Fruit fly (Drosophila melanogaster) whole organism, embryonic: ENCODE data around the gene CG4951.

Experiments
- Aef1 ChIP-seq: fragments of 200-800 bp; sonication (Bioruptor generic); IDR thresholded peaks from 3 replicates; pipeline ENCODE4 v1.3.6; 2022; ENCODE audit warnings: missing biosample characterization, missing genetic modification characterization
- B-H1 ChIP-seq: fragments of 200-800 bp; sonication (Bioruptor generic); IDR thresholded peaks from 3 replicates; pipeline ENCODE4 v1.3.6; 2022; ENCODE audit warnings: missing biosample characterization, missing genetic modification characterization
- BEAF-32 ChIP-seq: fragments of 200-800 bp; sonication (Bioruptor generic); optimal IDR thresholded peaks from 3 replicates; lab custom pipeline; 2017; ENCODE audit warnings: missing biosample characterization, missing genetic modification characterization, mild to moderate bottlenecking, moderate library complexity, missing genetic modification reagents
- CG11398 ChIP-seq: fragments of 200-800 bp; sonication (Bioruptor generic); optimal IDR thresholded peaks from 2 replicates; lab custom pipeline; 2016; ENCODE audit warnings: missing biosample characterization, missing genetic modification characterization
- CG12104 ChIP-seq: fragments of 200-800 bp; sonication (Bioruptor generic); optimal IDR thresholded peaks from 3 replicates; lab custom pipeline; 2016; ENCODE audit warnings: missing biosample characterization, missing genetic modification characterization
- CG13424 ChIP-seq: fragments of 200-800 bp; sonication (Bioruptor generic); optimal IDR thresholded peaks from 2 replicates; lab custom pipeline; 2019; ENCODE audit warnings: missing biosample characterization, mild to moderate bottlenecking, missing genetic modification characterization, moderate library complexity
- CG14050 ChIP-seq: fragments of 200-800 bp; sonication (Bioruptor generic); IDR thresholded peaks from 3 replicates; pipeline ENCODE4 v1.3.6; 2022; ENCODE audit warnings: missing biosample characterization, missing genetic modification characterization
- CG14860 ChIP-seq: fragments of 200-800 bp; sonication (Bioruptor generic); IDR thresholded peaks from 3 replicates; pipeline ENCODE4 v1.3.6; 2022; ENCODE audit warnings: missing biosample characterization, missing genetic modification characterization; ENCODE audit not compliant: partially characterized antibody
- CG17568 ChIP-seq: fragments of 200-800 bp; sonication (Bioruptor generic); optimal IDR thresholded peaks from 2 replicates; lab custom pipeline; 2018; ENCODE audit warnings: missing biosample characterization, mild to moderate bottlenecking, missing genetic modification characterization, moderate library complexity
- CG32767 ChIP-seq: fragments of 200-800 bp; sonication (Bioruptor generic); IDR thresholded peaks from 2 replicates; pipeline ENCODE4 v1.3.6; 2022; ENCODE audit warnings: missing biosample characterization, missing genetic modification characterization
- CG34376 ChIP-seq: fragments of 200-800 bp; sonication (Bioruptor generic); optimal IDR thresholded peaks from 2 replicates; lab custom pipeline; 2018; ENCODE audit warnings: missing biosample characterization, mild to moderate bottlenecking, missing genetic modification characterization
- CG4854 ChIP-seq: fragments of 200-800 bp; sonication (Bioruptor generic); optimal IDR thresholded peaks from 2 replicates; lab custom pipeline; 2016; ENCODE audit warnings: missing biosample characterization, missing genetic modification characterization, inconsistent platforms
- CG5245 ChIP-seq: fragments of 200-800 bp; sonication (Bioruptor generic); optimal IDR thresholded peaks from 3 replicates; lab custom pipeline; 2016; ENCODE audit warnings: missing biosample characterization, missing genetic modification characterization
- CG6654 ChIP-seq: fragments of 200-800 bp; sonication (Bioruptor generic); optimal IDR thresholded peaks from 2 replicates; lab custom pipeline; 2017; ENCODE audit warnings: missing biosample characterization, mild to moderate bottlenecking, missing genetic modification characterization
- CG6683 ChIP-seq: fragments of 200-800 bp; sonication (Bioruptor generic); optimal IDR thresholded peaks from 2 replicates; lab custom pipeline; 2017; ENCODE audit warnings: missing biosample characterization, mild to moderate bottlenecking, missing genetic modification characterization, missing genetic modification reagents
- CG6765 ChIP-seq: fragments of 200-800 bp; sonication (Bioruptor generic); optimal IDR thresholded peaks from 3 replicates; lab custom pipeline; 2017; ENCODE audit warnings: missing biosample characterization, mild to moderate bottlenecking, missing genetic modification characterization
- CG7271 ChIP-seq: fragments of 200-800 bp; sonication (Bioruptor generic); optimal IDR thresholded peaks from 2 replicates; lab custom pipeline; 2018; ENCODE audit warnings: missing biosample characterization, mild to moderate bottlenecking, missing genetic modification characterization, moderate library complexity
- CG9215 ChIP-seq: fragments of 200-800 bp; sonication (Bioruptor generic); IDR thresholded peaks from 2 replicates; pipeline ENCODE4 v1.3.6; 2022; ENCODE audit warnings: missing biosample characterization, missing genetic modification characterization
- CG9817 ChIP-seq: fragments of 200-800 bp; sonication (Bioruptor generic); optimal IDR thresholded peaks from 2 replicates; lab custom pipeline; 2018; ENCODE audit warnings: missing biosample characterization, mild to moderate bottlenecking, missing genetic modification characterization, moderate library complexity
- CrebB ChIP-seq: fragments of 200-800 bp; sonication (Bioruptor generic); optimal IDR thresholded peaks from 3 replicates; lab custom pipeline; 2018; ENCODE audit warnings: missing biosample characterization, mild to moderate bottlenecking, missing genetic modification characterization
- Dad ChIP-seq: fragments of 200-800 bp; sonication (Bioruptor generic); optimal IDR thresholded peaks from 3 replicates; lab custom pipeline; 2016; ENCODE audit warnings: missing biosample characterization, missing genetic modification characterization
- Dll ChIP-seq: fragments of 200-800 bp; sonication (Bioruptor generic); IDR thresholded peaks from 4 replicates; pipeline ENCODE4 v1.3.6; 2022; ENCODE audit warnings: missing biosample characterization, missing genetic modification characterization; ENCODE audit not compliant: partially characterized antibody
- Dp ChIP-seq: fragments of 200-800 bp; sonication (Bioruptor generic); optimal IDR thresholded peaks from 2 replicates; lab custom pipeline; 2018; ENCODE audit warnings: missing biosample characterization, mild to moderate bottlenecking, missing genetic modification characterization, moderate library complexity
- Dref ChIP-seq: fragments of 200-800 bp; sonication (Bioruptor generic); IDR thresholded peaks from 2 replicates; pipeline ENCODE4 v1.3.6; 2022; ENCODE audit warnings: missing biosample characterization, missing genetic modification characterization
- H2.0 ChIP-seq: fragments of 200-800 bp; sonication (Bioruptor generic); IDR thresholded peaks from 2 replicates; pipeline ENCODE4 v1.3.6; 2022; ENCODE audit warnings: missing biosample characterization, missing genetic modification characterization
- HmgZ ChIP-seq: fragments of 200-800 bp; sonication (Bioruptor generic); optimal IDR thresholded peaks from 2 replicates; lab custom pipeline; 2018; ENCODE audit warnings: missing biosample characterization, mild to moderate bottlenecking, missing genetic modification characterization
- Lhr ChIP-seq: fragments of 200-800 bp; sonication (Bioruptor generic); optimal IDR thresholded peaks from 3 replicates; lab custom pipeline; 2017; ENCODE audit warnings: mild to moderate bottlenecking, missing biosample characterization, missing genetic modification reagents, missing genetic modification characterization
- MBD-R2 ChIP-seq: fragments of 200-800 bp; sonication (Bioruptor generic); IDR thresholded peaks from 2 replicates; pipeline ENCODE4 v1.3.6; 2022; ENCODE audit warnings: missing biosample characterization, missing genetic modification characterization
- Myb ChIP-seq: fragments of 200-800 bp; sonication (Bioruptor generic); optimal IDR thresholded peaks from 2 replicates; lab custom pipeline; 2016; ENCODE audit warnings: missing biosample characterization, missing genetic modification characterization
- NK7.1 ChIP-seq: fragments of 200-800 bp; sonication (Bioruptor generic); optimal IDR thresholded peaks from 3 replicates; lab custom pipeline; 2016; ENCODE audit warnings: missing biosample characterization, missing genetic modification characterization
- Pdp1 ChIP-seq, 2 experiments: fragments of 200-800 bp; sonication (Bioruptor generic); optimal IDR thresholded peaks; 3 replicates each; lab custom pipeline; 2016; ENCODE audit warnings: missing biosample characterization in 2 of 2, missing genetic modification characterization in 2 of 2, mild to moderate bottlenecking in 1 of 2, moderate library complexity in 1 of 2
- Sox102F ChIP-seq: fragments of 200-800 bp; sonication (Bioruptor generic); optimal IDR thresholded peaks from 2 replicates; lab custom pipeline; 2018; ENCODE audit warnings: missing biosample characterization, mild to moderate bottlenecking, missing genetic modification characterization, moderate library complexity
- Tbp ChIP-seq: fragments of >200 bp; optimal IDR thresholded peaks from 2 replicates; lab custom pipeline; 2018; ENCODE audit warnings: missing biosample characterization, missing genetic modification characterization
- Usf ChIP-seq: fragments of 200-800 bp; sonication (Bioruptor generic); optimal IDR thresholded peaks from 2 replicates; lab custom pipeline; 2017; ENCODE audit warnings: missing genotype, missing biosample characterization, missing genetic modification characterization
- ash1 ChIP-seq: fragments of 200-800 bp; sonication (Bioruptor generic); optimal IDR thresholded peaks from 2 replicates; lab custom pipeline; 2018; ENCODE audit warnings: missing biosample characterization, mild to moderate bottlenecking, missing genetic modification characterization
- br ChIP-seq: fragments of >200 bp; optimal IDR thresholded peaks from 2 replicates; lab custom pipeline; 2017
- btn ChIP-seq: fragments of 200-800 bp; sonication (Bioruptor generic); optimal IDR thresholded peaks from 2 replicates; lab custom pipeline; 2016; ENCODE audit warnings: missing biosample characterization, missing genetic modification characterization
- chinmo ChIP-seq: fragments of 200-800 bp; sonication (Bioruptor generic); IDR thresholded peaks from 4 replicates; pipeline ENCODE4 v1.3.6; 2022; ENCODE audit warnings: missing biosample characterization, missing genetic modification characterization; ENCODE audit not compliant: partially characterized antibody
- disco-r ChIP-seq: fragments of 200-800 bp; sonication (Bioruptor generic); optimal IDR thresholded peaks from 2 replicates; lab custom pipeline; 2016; ENCODE audit warnings: missing biosample characterization, missing genetic modification characterization
- dmrt99B ChIP-seq: fragments of 200-800 bp; sonication (Bioruptor generic); optimal IDR thresholded peaks from 2 replicates; lab custom pipeline; 2018; ENCODE audit warnings: missing biosample characterization, mild to moderate bottlenecking, missing genetic modification characterization, moderate library complexity
- fd96Cb ChIP-seq: fragments of 200-800 bp; sonication (Bioruptor generic); optimal IDR thresholded peaks from 2 replicates; lab custom pipeline; 2018; ENCODE audit warnings: missing biosample characterization, mild to moderate bottlenecking, missing genetic modification characterization, moderate library complexity
- fru ChIP-seq: fragments of >200 bp; optimal IDR thresholded peaks from 2 replicates; lab custom pipeline; 2017
- kah ChIP-seq: fragments of 200-800 bp; sonication (Bioruptor generic); optimal IDR thresholded peaks from 2 replicates; lab custom pipeline; 2018; ENCODE audit warnings: missing biosample characterization, mild to moderate bottlenecking, missing genetic modification characterization
- lbe ChIP-seq: fragments of 200-800 bp; sonication (Bioruptor generic); optimal IDR thresholded peaks from 2 replicates; lab custom pipeline; 2016; ENCODE audit warnings: missing biosample characterization, mild to moderate bottlenecking, missing genetic modification characterization
- slp2 ChIP-seq: fragments of 200-800 bp; sonication (Bioruptor generic); optimal IDR thresholded peaks from 2 replicates; lab custom pipeline; 2016; ENCODE audit warnings: missing biosample characterization, missing genetic modification characterization
- sug ChIP-seq: fragments of 200-800 bp; optimal IDR thresholded peaks from 2 replicates; lab custom pipeline; 2019; ENCODE audit warnings: missing biosample characterization, mild to moderate bottlenecking, missing genetic modification characterization, moderate library complexity
- tgo ChIP-seq: fragments of 200-800 bp; sonication (Bioruptor generic); IDR thresholded peaks from 3 replicates; pipeline ENCODE4 v1.3.6; 2022; ENCODE audit warnings: missing biosample characterization, missing genetic modification characterization
- tup ChIP-seq: fragments of 200-800 bp; sonication (Bioruptor generic); optimal IDR thresholded peaks from 2 replicates; lab custom pipeline; 2016; ENCODE audit warnings: missing biosample characterization, mild to moderate bottlenecking, missing genetic modification characterization, moderate library complexity
- unc-4 ChIP-seq: fragments of 200-800 bp; sonication (Bioruptor generic); IDR thresholded peaks from 2 replicates; pipeline ENCODE4 v1.3.6; 2022; ENCODE audit warnings: missing biosample characterization, missing genetic modification characterization; ENCODE audit not compliant: partially characterized antibody

Gene CG4951

dm6 chr3R:27928984-27929924 lies 24.7 kb downstream of the CG4951 start (continued):
- no peak for TF ChIP-seq CG14860 (GFP tag; lab: Robert Waterston, UW)
- TF ChIP-seq CG17568 (GFP tag; lab: Kevin White, UChicago), result no peak
- peak; percentile 94 for TF ChIP-seq sug (tag; lab: Kevin White, UChicago)
- no peak for TF ChIP-seq btn (GFP tag; lab: Kevin White, UChicago)
- TF ChIP-seq fd96Cb (tag; lab: Kevin White, UChicago), result no peak
- TF ChIP-seq slp2 (GFP tag; lab: Kevin White, UChicago), result no peak
- no peak for TF ChIP-seq CG11398 (GFP tag; lab: Kevin White, UChicago)
- TF ChIP-seq Dp (GFP tag; lab: Kevin White, UChicago), result peak; percentile 53
- no peak for TF ChIP-seq Lhr (GFP tag; lab: Kevin White, UChicago)
- 0 out of 2 replicates have a peak, but pooled peaks have one; percentile 16 for TF ChIP-seq unc-4
- no peak for TF ChIP-seq CG6765
- TF ChIP-seq MBD-R2, result 0 out of 2 replicates have a peak, but pooled peaks have one; percentile 25
- TF ChIP-seq Dref (GFP tag; lab: Robert Waterston, UW), result peak; percentile 59
- TF ChIP-seq Aef1 (GFP tag; lab: Robert Waterston, UW), result no peak
- no peak for TF ChIP-seq Usf
- TF ChIP-seq CG6683 (GFP tag; lab: Kevin White, UChicago), result no peak
- no peak for TF ChIP-seq CG9215 (GFP tag; lab: Robert Waterston, UW)
- TF ChIP-seq Dll, result no peak
- TF ChIP-seq Dad (GFP tag; lab: Kevin White, UChicago), result no peak
- no peak for TF ChIP-seq Sox102F (GFP tag; lab: Kevin White, UChicago)
- no peak for TF ChIP-seq tup (GFP tag; lab: Kevin White, UChicago)
- peak; percentile 29 for TF ChIP-seq Myb
- TF ChIP-seq NK7.1 (GFP tag; lab: Kevin White, UChicago), result no peak
- TF ChIP-seq HmgZ, result no peak
- no peak for TF ChIP-seq CG32767
- TF ChIP-seq CG5245, result no peak
- TF ChIP-seq kah, result no peak
- no peak for TF ChIP-seq CG14050 (GFP tag; lab: Robert Waterston, UW)
- TF ChIP-seq CG6654 (GFP tag; lab: Kevin White, UChicago), result no peak
- no peak for TF ChIP-seq CG9817 (tag; lab: Kevin White, UChicago)
- no peak for TF ChIP-seq tgo (GFP tag; lab: Robert Waterston, UW)
- no peak for TF ChIP-seq CG7271 (tag; lab: Kevin White, UChicago)
- TF ChIP-seq br, result no peak
- TF ChIP-seq disco-r (GFP tag; lab: Kevin White, UChicago), result no peak
- TF ChIP-seq Pdp1 (GFP tag; optimal IDR thresholded peaks at IDR 0.05; lab: Kevin White, UChicago), result peak in 1 of 2 experiments; percentile 75
- TF ChIP-seq lbe (GFP tag; lab: Kevin White, UChicago), result no peak
- no peak for TF ChIP-seq B-H1
- no peak for TF ChIP-seq dmrt99B (tag; lab: Kevin White, UChicago)
- no peak for TF ChIP-seq CrebB
- peak; percentile 63 for TF ChIP-seq CG34376 (GFP tag; lab: Kevin White, UChicago)
- no peak for TF ChIP-seq Tbp (GFP tag; lab: Kevin White, UChicago)
- no peak for TF ChIP-seq CG4854 (GFP tag; lab: Kevin White, UChicago)
- TF ChIP-seq BEAF-32, result peak; percentile 34
- TF ChIP-seq fru, result no peak
- TF ChIP-seq CG12104 (GFP tag; lab: Kevin White, UChicago), result no peak
- no peak for TF ChIP-seq ash1 (GFP tag; lab: Kevin White, UChicago)
- TF ChIP-seq H2.0 (GFP tag; lab: Robert Waterston, UW), result no peak
- TF ChIP-seq CG13424 (tag; lab: Kevin White, UChicago), result no peak
- TF ChIP-seq chinmo, result 0 out of 4 replicates have a peak, but pooled peaks have one; percentile 47
